Fruit fly (Drosophila melanogaster) whole organism, pupa: ENCODE data around the gene Delta.

ENCODE experiments used
- CG10348 ChIP-seq: fragments of 200-800 bp; sonication (Bioruptor generic); IDR thresholded peaks from 2 replicates; pipeline ENCODE4 v1.3.6; 2022; ENCODE audit warnings: missing biosample characterization, missing genetic modification characterization
- CG14655 ChIP-seq: fragments of 200-800 bp; sonication (Bioruptor generic); optimal IDR thresholded peaks from 3 replicates; lab custom pipeline; 2017; ENCODE audit warnings: mild to moderate bottlenecking, missing biosample characterization, missing genetic modification reagents, missing genetic modification characterization
- D1 ChIP-seq: fragments of 200-800 bp; sonication (Bioruptor generic); optimal IDR thresholded peaks from 2 replicates; lab custom pipeline; 2018; ENCODE audit warnings: missing biosample characterization, mild to moderate bottlenecking, missing genetic modification characterization, moderate library complexity
- Snoo ChIP-seq: fragments of 200-800 bp; sonication (Bioruptor generic); optimal IDR thresholded peaks from 3 replicates; lab custom pipeline; 2017; ENCODE audit warnings: missing biosample characterization, mild to moderate bottlenecking, missing genetic modification characterization, inconsistent platforms

DNA sequence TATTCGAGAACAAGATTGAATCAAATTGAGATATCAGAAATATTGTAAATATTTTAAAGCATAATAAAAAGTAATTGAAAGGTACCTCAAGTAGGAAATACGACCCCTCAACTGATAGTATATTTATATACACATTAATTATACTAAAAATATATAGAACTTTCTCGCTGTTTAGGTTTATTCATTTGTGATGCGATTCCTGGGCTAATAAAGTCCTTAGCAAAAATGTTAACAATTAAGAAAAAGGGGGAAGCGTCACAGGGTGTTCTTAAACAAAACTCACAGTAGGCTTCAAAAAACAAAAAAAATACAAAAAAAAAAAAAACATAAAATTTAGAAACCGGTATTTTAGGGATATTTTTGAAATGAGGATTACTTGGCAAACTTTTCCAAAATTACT is 27.7 kb upstream of the Delta start, which contains the start of gene CG43203:
- TF ChIP-seq Snoo (tag; lab: Kevin White, UChicago) (no peak), CG14655 (no peak), D1 (tag; lab: Kevin White, UChicago) (no peak), CG10348 (GFP tag; lab: Robert Waterston, UW) (no peak)
